Worm (Caenorhabditis elegans) whole organism, L1 larva: ENCODE measurements around the gene T01D3.1.

Source experiments
- C16A3.4 ChIP-seq: fragments of 150-350 bp; optimal IDR thresholded peaks from 2 replicates; lab custom pipeline; 2014; ENCODE audit warnings: missing biosample characterization, missing genetic modification characterization
- C34B4.2 ChIP-seq: sonication (generic microtip); optimal IDR thresholded peaks from 2 replicates; lab custom pipeline; 2017; ENCODE audit warnings: mild to moderate bottlenecking, missing genetic modification characterization, missing compliant biosample characterization
- Y116A8C.19 ChIP-seq: sonication (generic microtip); optimal IDR thresholded peaks from 2 replicates; lab custom pipeline; 2016; ENCODE audit warnings: missing compliant biosample characterization, missing genetic modification characterization, borderline replicate concordance
- alr-1 ChIP-seq: fragments of 200-800 bp; sonication (Bioruptor generic); optimal IDR thresholded peaks from 2 replicates; lab custom pipeline; 2018; ENCODE audit warnings: borderline replicate concordance, mild to moderate bottlenecking, missing genetic modification characterization, missing compliant biosample characterization
- aly-2 ChIP-seq: fragments of 150-350 bp; optimal IDR thresholded peaks from 2 replicates; lab custom pipeline; 2014; ENCODE audit warnings: missing biosample characterization, missing genetic modification characterization
- ama-1 ChIP-seq: fragments of 150-350 bp; optimal IDR thresholded peaks from 2 replicates; lab custom pipeline; 2014
- blmp-1 ChIP-seq: fragments of 150-350 bp; optimal IDR thresholded peaks from 2 replicates; lab custom pipeline; 2014; ENCODE audit warnings: missing biosample characterization, missing genetic modification characterization
- ceh-90 ChIP-seq: sonication (generic microtip); optimal IDR thresholded peaks from 2 replicates; lab custom pipeline; 2016; ENCODE audit warnings: missing genetic modification characterization, missing compliant biosample characterization
- efl-3 ChIP-seq: fragments of 200-800 bp; sonication (Bioruptor generic); optimal IDR thresholded peaks from 2 replicates; lab custom pipeline; 2018; ENCODE audit warnings: mild to moderate bottlenecking, missing genetic modification characterization, missing compliant biosample characterization
- egl-27 ChIP-seq, 2 experiments: fragments of 150-350 bp in 1 of 2; sonication (generic microtip); optimal IDR thresholded peaks; 3 replicates each; lab custom pipeline; 2017 to 2018; ENCODE audit warnings: missing biosample characterization in 2 of 2, missing genetic modification characterization in 2 of 2, missing genetic modification reagents in 2 of 2
- elt-2 ChIP-seq: sonication (generic microtip); optimal IDR thresholded peaks from 2 replicates; lab custom pipeline; 2016; ENCODE audit warnings: missing genetic modification characterization, mild to moderate bottlenecking, inconsistent platforms, missing compliant biosample characterization, missing genetic modification reagents
- elt-3 ChIP-seq, 6 experiments: fragments of 150-350 bp in 1 of 6; sonication (generic microtip); optimal IDR thresholded peaks; 2 replicates each; lab custom pipeline; 2017 to 2018; ENCODE audit warnings: missing biosample characterization in 6 of 6, missing genetic modification characterization in 6 of 6, inconsistent platforms in 1 of 6
- ets-5 ChIP-seq: fragments of 200-800 bp; sonication (Bioruptor generic); IDR thresholded peaks from 2 replicates; pipeline ENCODE4 v1.3.6; 2022; ENCODE audit warnings: missing genetic modification characterization, missing compliant biosample characterization
- fkh-10 ChIP-seq: sonication (generic microtip); optimal IDR thresholded peaks from 2 replicates; lab custom pipeline; 2017; ENCODE audit warnings: missing biosample characterization, missing genetic modification reagents, missing genetic modification characterization
- fkh-4 ChIP-seq: sonication (generic microtip); optimal IDR thresholded peaks from 2 replicates; lab custom pipeline; 2016; ENCODE audit warnings: missing compliant biosample characterization, missing genetic modification characterization, borderline replicate concordance
- hlh-17 ChIP-seq: fragments of 200-800 bp; sonication (Bioruptor generic); optimal IDR thresholded peaks from 2 replicates; lab custom pipeline; 2018; ENCODE audit warnings: missing genetic modification characterization, mild to moderate bottlenecking, missing compliant biosample characterization, moderate library complexity, borderline replicate concordance
- hpl-2 ChIP-seq: fragments of 150-350 bp; optimal IDR thresholded peaks from 2 replicates; lab custom pipeline; 2014; ENCODE audit warnings: missing biosample characterization, missing genetic modification reagents, missing genetic modification characterization
- isw-1 ChIP-seq: fragments of 200-800 bp; sonication (Bioruptor generic); IDR thresholded peaks from 2 replicates; pipeline ENCODE4 v1.3.6; 2022; ENCODE audit warnings: missing genetic modification characterization, missing compliant biosample characterization
- jun-1 ChIP-seq: fragments of 150-350 bp; optimal IDR thresholded peaks from 2 replicates; lab custom pipeline; 2014; ENCODE audit warnings: missing biosample characterization, missing genetic modification reagents, missing genetic modification characterization
- lir-3 ChIP-seq: sonication (generic microtip); optimal IDR thresholded peaks from 2 replicates; lab custom pipeline; 2016; ENCODE audit warnings: mild to moderate bottlenecking, missing genetic modification characterization, moderate library complexity, missing compliant biosample characterization; ENCODE audit not compliant: poor library complexity
- mab-9 ChIP-seq: fragments of 200-800 bp; sonication (Bioruptor generic); IDR thresholded peaks from 2 replicates; pipeline ENCODE4 v1.3.6; 2022; ENCODE audit warnings: missing genetic modification reagents, missing genetic modification characterization, missing compliant biosample characterization
- mef-2 ChIP-seq: fragments of 150-350 bp; optimal IDR thresholded peaks from 2 replicates; lab custom pipeline; 2014; ENCODE audit warnings: missing biosample characterization, missing genetic modification characterization
- nhr-11 ChIP-seq: fragments of 150-350 bp; optimal IDR thresholded peaks from 2 replicates; lab custom pipeline; 2014; ENCODE audit warnings: missing biosample characterization, missing genetic modification characterization
- nhr-28 ChIP-seq: fragments of 150-350 bp; optimal IDR thresholded peaks from 2 replicates; lab custom pipeline; 2014; ENCODE audit warnings: missing biosample characterization, missing genetic modification characterization
- nhr-77 ChIP-seq: fragments of 150-350 bp; optimal IDR thresholded peaks from 2 replicates; lab custom pipeline; 2014; ENCODE audit warnings: missing biosample characterization, missing genetic modification characterization
- nhr-90 ChIP-seq: sonication (generic microtip); optimal IDR thresholded peaks from 2 replicates; lab custom pipeline; 2016; ENCODE audit warnings: mild to moderate bottlenecking, missing genetic modification characterization, missing compliant biosample characterization; ENCODE audit not compliant: poor library complexity
- pag-3 ChIP-seq: sonication (generic microtip); optimal IDR thresholded peaks from 2 replicates; lab custom pipeline; 2017; ENCODE audit warnings: missing genetic modification characterization, mild to moderate bottlenecking, missing compliant biosample characterization, antibody characterized with exemption, borderline replicate concordance; ENCODE audit not compliant: insufficient read depth
- pax-3 ChIP-seq: fragments of 200-800 bp; sonication (Bioruptor generic); optimal IDR thresholded peaks from 2 replicates; lab custom pipeline; 2018; ENCODE audit warnings: mild to moderate bottlenecking, missing genetic modification characterization, moderate library complexity, missing compliant biosample characterization
- rnt-1 ChIP-seq: sonication (generic microtip); optimal IDR thresholded peaks from 2 replicates; lab custom pipeline; 2016; ENCODE audit warnings: mild to moderate bottlenecking, missing genetic modification characterization, moderate library complexity, missing compliant biosample characterization
- skn-1 ChIP-seq: fragments of 150-350 bp; optimal IDR thresholded peaks from 2 replicates; lab custom pipeline; 2014; ENCODE audit warnings: missing biosample characterization, missing genetic modification characterization
- snpc-4 ChIP-seq: fragments of 150-350 bp; optimal IDR thresholded peaks from 2 replicates; lab custom pipeline; 2014; ENCODE audit warnings: missing biosample characterization, missing genetic modification characterization
- snu-23 ChIP-seq: sonication (generic microtip); optimal IDR thresholded peaks from 2 replicates; lab custom pipeline; 2016; ENCODE audit warnings: missing genetic modification characterization, missing compliant biosample characterization
- sox-4 ChIP-seq: sonication (generic microtip); optimal IDR thresholded peaks from 2 replicates; lab custom pipeline; 2016; ENCODE audit warnings: missing genetic modification characterization, missing compliant biosample characterization
- swsn-7 ChIP-seq: sonication (generic microtip); optimal IDR thresholded peaks from 2 replicates; lab custom pipeline; 2016; ENCODE audit warnings: missing genetic modification characterization, missing compliant biosample characterization
- unc-130 ChIP-seq: fragments of 150-350 bp; optimal IDR thresholded peaks from 2 replicates; lab custom pipeline; 2017; ENCODE audit warnings: missing biosample characterization, missing genetic modification characterization, inconsistent platforms
- unc-30 ChIP-seq: sonication (generic microtip); optimal IDR thresholded peaks from 2 replicates; lab custom pipeline; 2017; ENCODE audit warnings: missing biosample characterization, missing genetic modification characterization
- unc-62 ChIP-seq: fragments of 150-350 bp; optimal IDR thresholded peaks from 2 replicates; lab custom pipeline; 2014; ENCODE audit warnings: missing biosample characterization, missing genetic modification reagents, missing genetic modification characterization
- unc-86 ChIP-seq: sonication (generic microtip); optimal IDR thresholded peaks from 2 replicates; lab custom pipeline; 2016; ENCODE audit warnings: missing genetic modification characterization, missing compliant biosample characterization
- xbp-1 ChIP-seq: sonication (generic microtip); optimal IDR thresholded peaks from 2 replicates; lab custom pipeline; 2016; ENCODE audit warnings: missing genetic modification characterization, missing compliant biosample characterization
- zip-4 ChIP-seq: fragments of 200-800 bp; sonication (Bioruptor generic); optimal IDR thresholded peaks from 2 replicates; lab custom pipeline; 2018; ENCODE audit warnings: mild to moderate bottlenecking, missing genetic modification characterization, moderate library complexity, missing compliant biosample characterization
- ztf-11 ChIP-seq, 2 experiments: sonication (generic microtip); optimal IDR thresholded peaks; 2 replicates each; lab custom pipeline; 2016 to 2017; ENCODE audit warnings: missing genetic modification characterization in 2 of 2, missing biosample characterization in 1 of 2, missing compliant biosample characterization in 1 of 2

Gene T01D3.1

ce11 chrV:13655202-13655764 is 34.4 kb upstream of the T01D3.1 start (continued):
- TF ChIP-seq isw-1 (GFP tag; lab: Robert Waterston, UW), result peak; percentile 29; the same call in 1 of the 2 replicates
- no peak for TF ChIP-seq nhr-77 (tag; lab: Kevin White, UChicago)
- TF ChIP-seq pag-3, result no peak
- TF ChIP-seq fkh-4 (tag; lab: Kevin White, UChicago), result no peak
- peak; percentile 34 for TF ChIP-seq fkh-10 (GFP tag; lab: Kevin White, UChicago)
- TF ChIP-seq snu-23 (GFP tag; lab: Kevin White, UChicago), result peak; percentile 62
- TF ChIP-seq Y116A8C.19 (tag; lab: Kevin White, UChicago), result no peak
- TF ChIP-seq nhr-11, result no peak
- TF ChIP-seq efl-3 (GFP tag; lab: Kevin White, UChicago), result no peak
- no peak for TF ChIP-seq C34B4.2 (tag; lab: Kevin White, UChicago)
- no peak for TF ChIP-seq zip-4 (GFP tag; lab: Kevin White, UChicago)
- TF ChIP-seq C16A3.4 (tag; lab: Kevin White, UChicago), result peak; percentile 43
- TF ChIP-seq unc-86, result peak; percentile 47
- no peak for TF ChIP-seq nhr-28 (tag; lab: Kevin White, UChicago)
- no peak for TF ChIP-seq ztf-11 (tag; optimal IDR thresholded peaks at IDR 0.05; lab: Kevin White, UChicago)
- no peak for TF ChIP-seq sox-4
- peak; percentile 50 for TF ChIP-seq swsn-7 (tag; lab: Kevin White, UChicago)
- peak; percentile 28 for TF ChIP-seq ama-1 (lab: Kevin White, UChicago)
- peak in 1 of 2 experiments; percentile 56 for TF ChIP-seq egl-27 (tag; optimal IDR thresholded peaks at IDR 0.05; lab: Kevin White, UChicago)
- no peak for TF ChIP-seq snpc-4 (tag; lab: Kevin White, UChicago)
- peak; percentile 68 for TF ChIP-seq blmp-1 (tag; lab: Kevin White, UChicago)
- peak; percentile 72 for TF ChIP-seq rnt-1 (tag; lab: Kevin White, UChicago)
- no peak for TF ChIP-seq ceh-90
- TF ChIP-seq nhr-90 (tag; lab: Kevin White, UChicago), result peak; percentile 38
- no peak for TF ChIP-seq unc-62 (GFP tag; lab: Kevin White, UChicago)
- TF ChIP-seq lir-3 (tag; lab: Kevin White, UChicago), result peak; percentile 52
- TF ChIP-seq elt-3 (tag; optimal IDR thresholded peaks at IDR 0.05; lab: Kevin White, UChicago), result no peak
- TF ChIP-seq aly-2 (tag; lab: Kevin White, UChicago), result no peak
- TF ChIP-seq elt-2 (tag; lab: Kevin White, UChicago), result peak; percentile 1
- TF ChIP-seq jun-1 (tag; lab: Kevin White, UChicago), result peak; percentile 67
- no peak for TF ChIP-seq unc-30
- no peak for TF ChIP-seq mab-9 (GFP tag; lab: Robert Waterston, UW)
- peak; percentile 71 for TF ChIP-seq pax-3 (tag; lab: Kevin White, UChicago)
- TF ChIP-seq ets-5 (GFP tag; lab: Robert Waterston, UW), result no peak
- TF ChIP-seq skn-1 (tag; lab: Kevin White, UChicago), result peak; percentile 78
- peak; percentile 2 for TF ChIP-seq xbp-1 (tag; lab: Kevin White, UChicago)
- no peak for TF ChIP-seq hpl-2
- TF ChIP-seq unc-130 (tag; lab: Kevin White, UChicago), result no peak
- no peak for TF ChIP-seq mef-2 (tag; lab: Kevin White, UChicago)
- no peak for TF ChIP-seq alr-1
- no peak for TF ChIP-seq hlh-17
